Fruit fly (Drosophila melanogaster) whole organism, pupa: ENCODE data around the gene CG11398.

Experiments used
- CG13204 ChIP-seq: fragments of 200-800 bp; sonication (Bioruptor generic); optimal IDR thresholded peaks from 2 replicates; lab custom pipeline; 2018; ENCODE audit warnings: missing biosample characterization, mild to moderate bottlenecking, missing genetic modification characterization, moderate library complexity
- CG17806 ChIP-seq: fragments of 200-800 bp; sonication (Bioruptor generic); optimal IDR thresholded peaks from 2 replicates; lab custom pipeline; 2018; ENCODE audit warnings: missing biosample characterization, mild to moderate bottlenecking, missing genetic modification characterization, moderate library complexity
- CG8159 ChIP-seq: fragments of 200-800 bp; sonication (Bioruptor generic); optimal IDR thresholded peaks from 3 replicates; lab custom pipeline; 2018; ENCODE audit warnings: missing biosample characterization, mild to moderate bottlenecking, missing genetic modification characterization, moderate library complexity
- CG9948 ChIP-seq: fragments of 200-800 bp; sonication (Bioruptor generic); optimal IDR thresholded peaks from 2 replicates; lab custom pipeline; 2018; ENCODE audit warnings: missing biosample characterization, mild to moderate bottlenecking, missing genetic modification characterization, moderate library complexity
- EcR ChIP-seq: fragments of 200-800 bp; sonication (Bioruptor generic); optimal IDR thresholded peaks from 3 replicates; lab custom pipeline; 2019; ENCODE audit warnings: missing biosample characterization, missing genetic modification characterization, mild to moderate bottlenecking, moderate library complexity, missing genetic modification reagents
- Ets98B ChIP-seq: fragments of 200-800 bp; sonication (Bioruptor generic); IDR thresholded peaks from 2 replicates; pipeline ENCODE4 v1.3.6; 2022; ENCODE audit warnings: missing biosample characterization, missing genetic modification characterization
- Pif1B ChIP-seq: fragments of 200-800 bp; sonication (Bioruptor generic); optimal IDR thresholded peaks from 3 replicates; lab custom pipeline; 2016; ENCODE audit warnings: missing biosample characterization, missing genetic modification characterization
- Snoo ChIP-seq: fragments of 200-800 bp; sonication (Bioruptor generic); optimal IDR thresholded peaks from 3 replicates; lab custom pipeline; 2017; ENCODE audit warnings: missing biosample characterization, mild to moderate bottlenecking, missing genetic modification characterization, inconsistent platforms
- fd96Ca ChIP-seq: fragments of 200-800 bp; sonication (Bioruptor generic); IDR thresholded peaks from 3 replicates; pipeline ENCODE4 v1.3.6; 2022; ENCODE audit warnings: missing biosample characterization, missing genetic modification characterization
- gl ChIP-seq: fragments of 200-800 bp; sonication (Bioruptor generic); optimal IDR thresholded peaks from 2 replicates; lab custom pipeline; 2018; ENCODE audit warnings: missing biosample characterization, mild to moderate bottlenecking, missing genetic modification characterization
- rn ChIP-seq: fragments of 200-800 bp; sonication (Bioruptor generic); IDR thresholded peaks from 2 replicates; pipeline ENCODE4 v1.3.6; 2022; ENCODE audit warnings: missing biosample characterization, missing genetic modification characterization

dm6 chrX:1225859-1226258 lies 10.9 kb upstream of the CG11398 start:
- TF ChIP-seq Pif1B (GFP tag; lab: Kevin White, UChicago) = no peak
- TF ChIP-seq Snoo (tag; lab: Kevin White, UChicago) = no peak
- no peak for TF ChIP-seq Ets98B (GFP tag; lab: Robert Waterston, UW)
- TF ChIP-seq CG13204 (GFP tag; lab: Kevin White, UChicago) = no peak
- no peak for TF ChIP-seq CG9948 (tag; lab: Kevin White, UChicago)
- TF ChIP-seq fd96Ca = no peak
- TF ChIP-seq EcR (GFP tag; lab: Kevin White, UChicago) = peak; percentile 23
- no peak for TF ChIP-seq CG17806 (tag; lab: Kevin White, UChicago)
- no peak for TF ChIP-seq CG8159 (tag; lab: Kevin White, UChicago)
- no peak for TF ChIP-seq rn (GFP tag; lab: Robert Waterston, UW)
- TF ChIP-seq gl (tag; lab: Kevin White, UChicago) = no peak
